Worm (Caenorhabditis elegans) whole organism, L3 larva: ENCODE data around the gene rheb-1.

Source experiments
- R02D3.7 ChIP-seq: fragments of 150-350 bp; optimal IDR thresholded peaks from 2 replicates; lab custom pipeline; 2014; ENCODE audit warnings: missing biosample characterization, missing genetic modification characterization
- ZK546.5 ChIP-seq: sonication (generic microtip); optimal IDR thresholded peaks from 2 replicates; lab custom pipeline; 2017; ENCODE audit warnings: missing biosample characterization, missing genetic modification characterization
- aly-2 ChIP-seq: fragments of 150-350 bp; optimal IDR thresholded peaks from 2 replicates; lab custom pipeline; 2014; ENCODE audit warnings: missing biosample characterization, missing genetic modification characterization
- ama-1 ChIP-seq: fragments of 150-350 bp; optimal IDR thresholded peaks from 2 replicates; lab custom pipeline; 2018
- ceh-16 ChIP-seq: sonication (generic microtip); optimal IDR thresholded peaks from 2 replicates; lab custom pipeline; 2017; ENCODE audit warnings: missing biosample characterization, missing genetic modification characterization
- ceh-28 ChIP-seq: fragments of 150-350 bp; optimal IDR thresholded peaks from 2 replicates; lab custom pipeline; 2014; ENCODE audit warnings: missing biosample characterization, missing genetic modification reagents, missing genetic modification characterization
- ceh-82 ChIP-seq: fragments of 150-350 bp; optimal IDR thresholded peaks from 2 replicates; lab custom pipeline; 2014; ENCODE audit warnings: missing biosample characterization, missing genetic modification characterization
- ceh-9 ChIP-seq: sonication (generic microtip); optimal IDR thresholded peaks from 2 replicates; lab custom pipeline; 2018; ENCODE audit warnings: missing biosample characterization, missing genetic modification characterization
- daf-12 ChIP-seq: fragments of 150-350 bp; optimal IDR thresholded peaks from 2 replicates; lab custom pipeline; 2014; ENCODE audit warnings: missing biosample characterization, missing genetic modification reagents, missing genetic modification characterization
- egl-27 ChIP-seq: sonication (generic microtip); optimal IDR thresholded peaks from 4 replicates; lab custom pipeline; 2017; ENCODE audit warnings: missing biosample characterization, missing genetic modification reagents, missing genetic modification characterization
- egl-5 ChIP-seq: fragments of 150-350 bp; optimal IDR thresholded peaks from 2 replicates; lab custom pipeline; 2017; ENCODE audit warnings: missing biosample characterization, missing genetic modification reagents, missing genetic modification characterization, inconsistent platforms
- elt-1 ChIP-seq: fragments of 150-350 bp; optimal IDR thresholded peaks from 2 replicates; lab custom pipeline; 2014; ENCODE audit warnings: missing biosample characterization, missing genetic modification characterization
- elt-2 ChIP-seq: sonication (generic microtip); optimal IDR thresholded peaks from 2 replicates; lab custom pipeline; 2016; ENCODE audit warnings: missing genetic modification reagents, mild to moderate bottlenecking, missing genetic modification characterization, missing compliant biosample characterization
- elt-3 ChIP-seq, 3 experiments: fragments of 150-350 bp in 1 of 3; sonication (generic microtip) in 2 of 3; optimal IDR thresholded peaks; 2 replicates in 2 of 3; 4 replicates in 1 of 3; lab custom pipeline; 2014 to 2017; ENCODE audit warnings: missing biosample characterization in 3 of 3, missing genetic modification characterization in 3 of 3
- eor-1 ChIP-seq, 2 experiments: fragments of 150-350 bp; optimal IDR thresholded peaks; 2 replicates each; lab custom pipeline; 2014 to 2018; ENCODE audit warnings: missing biosample characterization in 2 of 2, missing genetic modification characterization in 2 of 2
- fkh-10 ChIP-seq: sonication (generic microtip); optimal IDR thresholded peaks from 2 replicates; lab custom pipeline; 2017; ENCODE audit warnings: missing biosample characterization, missing genetic modification reagents, missing genetic modification characterization
- fkh-2 ChIP-seq: fragments of 150-350 bp; optimal IDR thresholded peaks from 2 replicates; lab custom pipeline; 2014; ENCODE audit warnings: missing biosample characterization, missing genetic modification reagents, missing genetic modification characterization
- fos-1 ChIP-seq: fragments of 150-350 bp; optimal IDR thresholded peaks from 2 replicates; lab custom pipeline; 2014; ENCODE audit warnings: missing biosample characterization, missing genetic modification characterization
- hmg-11 ChIP-seq: sonication (generic microtip); optimal IDR thresholded peaks from 2 replicates; lab custom pipeline; 2016; ENCODE audit warnings: missing genetic modification characterization, missing compliant biosample characterization
- jun-1 ChIP-seq: fragments of 150-350 bp; optimal IDR thresholded peaks from 2 replicates; lab custom pipeline; 2014; ENCODE audit warnings: missing biosample characterization, missing genetic modification reagents, missing genetic modification characterization
- lin-15B ChIP-seq: fragments of 150-350 bp; optimal IDR thresholded peaks from 2 replicates; lab custom pipeline; 2014; ENCODE audit warnings: missing biosample characterization, missing genetic modification characterization
- lin-39 ChIP-seq: fragments of 150-350 bp; optimal IDR thresholded peaks from 2 replicates; lab custom pipeline; 2018; ENCODE audit warnings: missing biosample characterization, missing genetic modification reagents, missing genetic modification characterization
- lsy-12 ChIP-seq: sonication (generic microtip); optimal IDR thresholded peaks from 2 replicates; lab custom pipeline; 2016; ENCODE audit warnings: mild to moderate bottlenecking, missing genetic modification characterization, missing compliant biosample characterization
- mdl-1 ChIP-seq: fragments of 150-350 bp; optimal IDR thresholded peaks from 2 replicates; lab custom pipeline; 2014; ENCODE audit warnings: missing biosample characterization, missing genetic modification characterization
- mml-1 ChIP-seq: fragments of 150-350 bp; sonication (generic microtip); optimal IDR thresholded peaks from 3 replicates; lab custom pipeline; 2014; ENCODE audit warnings: missing biosample characterization, missing genetic modification characterization
- nfya-1 ChIP-seq: sonication (generic microtip); optimal IDR thresholded peaks from 2 replicates; lab custom pipeline; 2017; ENCODE audit warnings: missing genetic modification characterization, mild to moderate bottlenecking, missing compliant biosample characterization, antibody characterized with exemption, moderate library complexity; ENCODE audit not compliant: insufficient read depth
- nhr-11 ChIP-seq: fragments of 150-350 bp; optimal IDR thresholded peaks from 2 replicates; lab custom pipeline; 2014; ENCODE audit warnings: missing biosample characterization, missing genetic modification characterization
- nhr-12 ChIP-seq: fragments of 150-350 bp; optimal IDR thresholded peaks from 2 replicates; lab custom pipeline; 2014; ENCODE audit warnings: missing biosample characterization, missing genetic modification characterization
- nhr-23 ChIP-seq: fragments of 150-350 bp; optimal IDR thresholded peaks from 2 replicates; lab custom pipeline; 2014; ENCODE audit warnings: missing biosample characterization, missing genetic modification reagents, missing genetic modification characterization
- nhr-237 ChIP-seq: fragments of 150-350 bp; optimal IDR thresholded peaks from 2 replicates; lab custom pipeline; 2014; ENCODE audit warnings: missing biosample characterization, missing genetic modification characterization
- nhr-25 ChIP-seq: sonication (generic microtip); optimal IDR thresholded peaks from 2 replicates; lab custom pipeline; 2017; ENCODE audit warnings: missing biosample characterization, missing genetic modification characterization
- nhr-28 ChIP-seq: fragments of 150-350 bp; optimal IDR thresholded peaks from 2 replicates; lab custom pipeline; 2014; ENCODE audit warnings: missing biosample characterization, missing genetic modification characterization
- nhr-43 ChIP-seq: sonication (generic microtip); optimal IDR thresholded peaks from 2 replicates; lab custom pipeline; 2016; ENCODE audit warnings: mild to moderate bottlenecking, missing genetic modification characterization, missing compliant biosample characterization; ENCODE audit not compliant: poor library complexity, severe bottlenecking
- nhr-67 ChIP-seq: fragments of 150-350 bp; optimal IDR thresholded peaks from 2 replicates; lab custom pipeline; 2014; ENCODE audit warnings: missing biosample characterization, missing genetic modification characterization
- nhr-76 ChIP-seq: fragments of 150-350 bp; sonication (generic microtip); optimal IDR thresholded peaks from 5 replicates; lab custom pipeline; 2014; ENCODE audit warnings: missing biosample characterization, missing genetic modification characterization
- nhr-77 ChIP-seq: fragments of 150-350 bp; optimal IDR thresholded peaks from 2 replicates; lab custom pipeline; 2014; ENCODE audit warnings: missing biosample characterization, missing genetic modification characterization
- pha-4 ChIP-seq: fragments of 150-350 bp; optimal IDR thresholded peaks from 2 replicates; lab custom pipeline; 2014; ENCODE audit warnings: missing biosample characterization, missing genetic modification reagents, missing genetic modification characterization
- pqm-1 ChIP-seq: fragments of 150-350 bp; optimal IDR thresholded peaks from 2 replicates; lab custom pipeline; 2017; ENCODE audit warnings: missing biosample characterization, missing genetic modification characterization, inconsistent platforms
- sea-2 ChIP-seq: fragments of 150-350 bp; sonication (generic microtip); optimal IDR thresholded peaks from 4 replicates; lab custom pipeline; 2014; ENCODE audit warnings: missing biosample characterization, missing genetic modification reagents, missing genetic modification characterization
- skn-1 ChIP-seq: fragments of 150-350 bp; optimal IDR thresholded peaks from 2 replicates; lab custom pipeline; 2014; ENCODE audit warnings: missing biosample characterization, missing genetic modification characterization
- snpc-4 ChIP-seq: fragments of 150-350 bp; optimal IDR thresholded peaks from 2 replicates; lab custom pipeline; 2014; ENCODE audit warnings: missing biosample characterization, missing genetic modification characterization
- tbx-2 ChIP-seq: sonication (generic microtip); optimal IDR thresholded peaks from 2 replicates; lab custom pipeline; 2016; ENCODE audit warnings: mild to moderate bottlenecking, missing genetic modification characterization, missing compliant biosample characterization
- unc-39 ChIP-seq: sonication (generic microtip); optimal IDR thresholded peaks from 4 replicates; lab custom pipeline; 2017; ENCODE audit warnings: missing biosample characterization, missing genetic modification characterization
- unc-62 ChIP-seq: fragments of 150-350 bp; sonication (generic microtip); optimal IDR thresholded peaks from 4 replicates; lab custom pipeline; 2014; ENCODE audit warnings: missing biosample characterization, missing genetic modification reagents, missing genetic modification characterization
- zag-1 ChIP-seq: fragments of 150-350 bp; optimal IDR thresholded peaks from 2 replicates; lab custom pipeline; 2014; ENCODE audit warnings: missing biosample characterization, missing genetic modification characterization
- ztf-11 ChIP-seq: fragments of 150-350 bp; optimal IDR thresholded peaks from 2 replicates; lab custom pipeline; 2014; ENCODE audit warnings: missing biosample characterization, missing genetic modification characterization
- ztf-4 ChIP-seq: fragments of 150-350 bp; optimal IDR thresholded peaks from 2 replicates; lab custom pipeline; 2014; ENCODE audit warnings: missing biosample characterization, missing genetic modification characterization

Gene rheb-1

DNA sequence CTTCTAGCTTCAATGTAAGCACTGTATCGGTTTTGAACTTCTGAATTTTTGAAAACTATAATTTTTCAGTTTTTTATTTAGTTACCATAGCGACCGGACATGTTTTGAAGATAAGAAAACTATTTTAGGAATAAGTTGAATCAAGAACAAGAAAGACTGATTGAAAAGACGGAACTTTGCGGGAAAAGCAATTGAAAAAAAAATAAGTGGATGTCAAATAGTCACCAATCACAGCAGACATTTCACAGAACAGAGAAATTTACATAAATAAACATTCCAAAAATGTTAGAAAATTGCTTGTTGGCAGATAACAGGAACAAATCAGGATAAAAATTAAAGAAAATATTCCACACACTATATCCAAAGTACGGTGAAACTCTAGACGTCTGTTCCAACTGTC, 6.0 kb downstream of the rheb-1 start, which contains the start of gene F54C8.6:
Gene F54C8.6 (minus strand): TSS at position 101 of the 400 bp plus-strand sequence.
- TF ChIP-seq fkh-10 (GFP tag; lab: Kevin White, UChicago) (no peak), nhr-77 (tag; lab: Kevin White, UChicago) (no peak), ZK546.5 (tag; lab: Kevin White, UChicago) (no peak), elt-3 (tag; optimal IDR thresholded peaks at IDR 0.05; lab: Kevin White, UChicago) (no peak), jun-1 (no peak), nhr-12 (no peak), tbx-2 (tag; lab: Kevin White, UChicago) (no peak), ceh-16 (tag; lab: Kevin White, UChicago) (no peak)

DNA sequence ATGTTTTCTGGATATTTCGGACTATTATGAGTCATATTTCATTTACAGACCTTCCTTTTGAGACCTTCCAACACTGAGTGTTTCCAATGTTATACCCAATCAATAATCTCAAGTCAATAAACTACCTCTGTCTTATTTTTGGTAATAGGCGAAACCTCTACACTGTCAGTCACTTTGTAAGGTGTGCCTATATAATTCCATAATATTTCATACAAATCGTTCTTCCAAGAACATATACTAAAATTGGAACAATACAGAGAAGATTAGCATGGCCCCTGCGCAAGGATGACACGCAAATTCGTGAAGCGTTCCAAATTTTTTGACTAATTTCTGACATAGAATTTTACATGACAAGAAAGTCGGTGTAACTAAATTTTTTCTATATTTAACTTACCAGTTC, 6.5 kb downstream of the rheb-1 start:
- peak; percentile 11 for TF ChIP-seq snpc-4 (tag; lab: Kevin White, UChicago)

DNA sequence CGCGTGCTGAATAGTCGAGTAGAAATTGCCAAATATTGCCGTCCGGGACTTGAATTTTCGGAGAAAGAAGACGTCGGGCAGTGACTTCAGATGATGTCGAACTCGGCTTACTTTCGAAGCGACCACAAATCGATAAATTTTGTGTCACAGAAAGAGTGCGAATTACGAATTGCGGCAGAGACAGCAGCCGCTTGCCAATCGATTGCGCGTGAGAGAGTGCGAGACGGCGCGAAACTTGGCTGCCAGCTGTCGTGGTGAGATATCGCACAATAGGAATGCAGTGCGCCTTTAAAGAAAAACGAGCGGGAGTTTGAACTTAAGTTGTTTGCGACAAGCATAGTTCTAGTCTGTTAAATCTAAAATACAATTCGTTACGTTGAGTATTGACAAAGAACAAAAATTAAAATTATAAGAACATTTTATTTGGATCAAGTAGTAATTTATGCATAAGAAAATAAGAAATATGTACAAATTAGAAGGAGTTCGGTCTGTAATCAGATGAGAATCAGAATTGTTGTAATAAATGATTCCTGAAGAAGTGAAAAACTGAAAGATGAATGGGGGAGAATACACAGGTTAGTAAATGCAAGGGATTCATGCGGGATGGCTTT, 12.3 kb downstream of the rheb-1 start, which contains the start of gene pir-2:
Gene pir-2 (minus strand): TSS at position 218 of the 611 bp plus-strand sequence.
- TF ChIP-seq jun-1 (peak; percentile 20), fkh-2 (tag; lab: Kevin White, UChicago) (no peak), ztf-4 (no peak), hmg-11 (tag; lab: Kevin White, UChicago) (peak; percentile 67), nhr-77 (tag; lab: Kevin White, UChicago) (no peak), nhr-76 (tag; lab: Kevin White, UChicago) (no peak), eor-1 (tag; optimal IDR thresholded peaks at IDR 0.05; lab: Kevin White, UChicago) (no peak), pha-4 (peak; percentile 92), mdl-1 (tag; lab: Kevin White, UChicago) (no peak), lsy-12 (tag; lab: Kevin White, UChicago) (peak; percentile 60), skn-1 (peak; percentile 50), egl-5 (tag; lab: Kevin White, UChicago) (peak; percentile 66), lin-15B (tag; lab: Kevin White, UChicago) (peak; percentile 93), nhr-12 (no peak), nhr-43 (peak; percentile 21), ceh-82 (tag; lab: Kevin White, UChicago) (peak; percentile 14), unc-39 (tag; lab: Kevin White, UChicago) (no peak), ama-1 (lab: Kevin White, UChicago) (peak; percentile 86), nhr-237 (tag; lab: Kevin White, UChicago) (no peak), unc-62 (GFP tag; lab: Kevin White, UChicago) (no peak), R02D3.7 (tag; lab: Kevin White, UChicago) (peak; percentile 74), lin-39 (tag; lab: Kevin White, UChicago) (peak; percentile 95), elt-1 (tag; lab: Kevin White, UChicago) (peak; percentile 25), nhr-67 (tag; lab: Kevin White, UChicago) (no peak), sea-2 (GFP tag; lab: Kevin White, UChicago) (peak; percentile 83), daf-12 (tag; lab: Kevin White, UChicago) (no peak), nfya-1 (tag; lab: Kevin White, UChicago) (peak; percentile 96), tbx-2 (tag; lab: Kevin White, UChicago) (no peak), fkh-10 (GFP tag; lab: Kevin White, UChicago) (peak; percentile 11), fos-1 (tag; lab: Kevin White, UChicago) (no peak), ZK546.5 (tag; lab: Kevin White, UChicago) (no peak), zag-1 (peak; percentile 11), elt-2 (tag; lab: Kevin White, UChicago) (peak; percentile 48), nhr-23 (tag; lab: Kevin White, UChicago) (peak; percentile 89), mml-1 (tag; lab: Kevin White, UChicago) (no peak), ceh-9 (no peak), ztf-11 (tag; lab: Kevin White, UChicago) (no peak), nhr-25 (tag; lab: Kevin White, UChicago) (peak; percentile 85), nhr-11 (tag; lab: Kevin White, UChicago) (no peak), snpc-4 (tag; lab: Kevin White, UChicago) (peak; percentile 79), ceh-16 (tag; lab: Kevin White, UChicago) (no peak), egl-27 (no peak), ceh-28 (tag; lab: Kevin White, UChicago) (peak; percentile 97), aly-2 (tag; lab: Kevin White, UChicago) (no peak), nhr-28 (tag; lab: Kevin White, UChicago) (no peak), pqm-1 (tag; lab: Kevin White, UChicago) (peak; percentile 40), elt-3 (tag; optimal IDR thresholded peaks at IDR 0.05; lab: Kevin White, UChicago) (no peak)
